Fruit fly (Drosophila melanogaster): Measurements from ENCODE around the gene msd5.

The msd5 gene

dm6 chr3L:1334571-1335427 lies 1.9 kb upstream of the msd5 start, which contains the start of the genes Hmbs and CG2211 (continued):
- TF ChIP-seq btn (GFP tag; optimal IDR thresholded peaks at IDR 0.05): peak; percentile 43
- peak; percentile 86 for TF ChIP-seq CG3281 (GFP tag; optimal IDR thresholded peaks at IDR 0.05)
- TF ChIP-seq hb (GFP tag; IDR thresholded peaks at IDR 0.05; ENCODE audit: partially characterized antibody): no peak
- TF ChIP-seq Blimp-1 (GFP tag; optimal IDR thresholded peaks at IDR 0.05): peak; percentile 93
- TF ChIP-seq mld (GFP tag; IDR thresholded peaks at IDR 0.05; ENCODE audit: partially characterized antibody): no peak
- peak; percentile 7 for TF ChIP-seq p53 (GFP tag; optimal IDR thresholded peaks at IDR 0.05)
- TF ChIP-seq stc (GFP tag; IDR thresholded peaks at IDR 0.05): peak; percentile 75
- peak; percentile 68 for TF ChIP-seq kni (GFP tag; optimal IDR thresholded peaks at IDR 0.05)
- peak; percentile 54 for TF ChIP-seq CG16813 (GFP tag; IDR thresholded peaks at IDR 0.05; ENCODE audit: partially characterized antibody)
- TF ChIP-seq B-H1 (GFP tag; IDR thresholded peaks at IDR 0.05): peak; percentile 80
- no peak for TF ChIP-seq Sry-β (GFP tag; optimal IDR thresholded peaks at IDR 0.05)
- TF ChIP-seq NC2α (GFP tag; optimal IDR thresholded peaks at IDR 0.05): peak; percentile 82
- peak; percentile 45; the same call in 1 of the 2 replicates for TF ChIP-seq CG10321 (GFP tag; IDR thresholded peaks at IDR 0.05)
- peak; percentile 79 for TF ChIP-seq Drgx (GFP tag; IDR thresholded peaks at IDR 0.05)
- peak; percentile 96 for TF ChIP-seq CG7928 (GFP tag; optimal IDR thresholded peaks at IDR 0.05)
- peak; percentile 90 for TF ChIP-seq NC2β (GFP tag; optimal IDR thresholded peaks at IDR 0.05)
- peak; percentile 63 for TF ChIP-seq D19B (GFP tag; optimal IDR thresholded peaks at IDR 0.05)
- TF ChIP-seq NfI (GFP tag; optimal IDR thresholded peaks at IDR 0.05): peak; percentile 79
- TF ChIP-seq CG18764 (GFP tag; optimal IDR thresholded peaks at IDR 0.05): peak; percentile 80
- TF ChIP-seq zfh1 (GFP tag; IDR thresholded peaks at IDR 0.05): peak; percentile 90
- peak; percentile 61 for TF ChIP-seq CG6254 (GFP tag; optimal IDR thresholded peaks at IDR 0.05)
- TF ChIP-seq disco-r (GFP tag; optimal IDR thresholded peaks at IDR 0.05): peak; percentile 64
- peak; percentile 78 for TF ChIP-seq unpg (GFP tag; optimal IDR thresholded peaks at IDR 0.05)
- peak; percentile 76 for TF ChIP-seq CG31388 (GFP tag; optimal IDR thresholded peaks at IDR 0.05)
- peak; percentile 93 for TF ChIP-seq trem (tag; optimal IDR thresholded peaks at IDR 0.05)
- peak; percentile 83 for TF ChIP-seq CG5245 (GFP tag; optimal IDR thresholded peaks at IDR 0.05)
- peak; percentile 95 for TF ChIP-seq pzg (GFP tag; optimal IDR thresholded peaks at IDR 0.05)
- TF ChIP-seq MTF-1 (GFP tag; optimal IDR thresholded peaks at IDR 0.05; ENCODE audit: borderline replicate concordance): peak; percentile 68
- peak; percentile 67 for TF ChIP-seq hkb (optimal IDR thresholded peaks at IDR 0.05)
- TF ChIP-seq hkb (GFP tag; IDR thresholded peaks at IDR 0.05): peak; percentile 89
- peak; percentile 80 for TF ChIP-seq Atf3 (GFP tag; optimal IDR thresholded peaks at IDR 0.05)
- peak; percentile 86 for TF ChIP-seq CG7839 (tag; optimal IDR thresholded peaks at IDR 0.05)
- TF ChIP-seq ftz-f1 (GFP tag; optimal IDR thresholded peaks at IDR 0.05): peak; percentile 68
- TF ChIP-seq Bteb2 (GFP tag; optimal IDR thresholded peaks at IDR 0.05): peak; percentile 83
- peak; percentile 86 for TF ChIP-seq caup (GFP tag; optimal IDR thresholded peaks at IDR 0.05; ENCODE audit: severe bottlenecking)
- TF ChIP-seq Nf-YC (tag; optimal IDR thresholded peaks at IDR 0.05): peak; percentile 84
- peak; percentile 86 for TF ChIP-seq CG12155 (GFP tag; optimal IDR thresholded peaks at IDR 0.05)
- TF ChIP-seq CG15514 (GFP tag; optimal IDR thresholded peaks at IDR 0.05): peak; percentile 94
- peak; percentile 74 for TF ChIP-seq cato (GFP tag; optimal IDR thresholded peaks at IDR 0.05; ENCODE audit: borderline replicate concordance)
- TF ChIP-seq abd-A (tag; optimal IDR thresholded peaks at IDR 0.05): no peak
- TF ChIP-seq cad (GFP tag; optimal IDR thresholded peaks at IDR 0.05): no peak
- TF ChIP-seq Nf-YA (GFP tag; IDR thresholded peaks at IDR 0.05): peak; percentile 77
- peak; percentile 68; the same call in 2 of the 3 replicates for TF ChIP-seq gce (GFP tag; IDR thresholded peaks at IDR 0.05)
- TF ChIP-seq ATbp (GFP tag; optimal IDR thresholded peaks at IDR 0.05): no peak
- TF ChIP-seq Antp (GFP tag; optimal IDR thresholded peaks at IDR 0.05): peak; percentile 82
- TF ChIP-seq bsh (GFP tag; optimal IDR thresholded peaks at IDR 0.05): peak in 1 of 2 experiments; percentile 82
- peak; percentile 3 for TF ChIP-seq en (GFP tag; optimal IDR thresholded peaks at IDR 0.05)
- peak; percentile 83 for TF ChIP-seq CG14441 (GFP tag; IDR thresholded peaks at IDR 0.05)

Measured in whole organism, embryonic.